Worm (Caenorhabditis elegans) whole organism, mixed stage, embryonic: ENCODE results near the gene algn-6.

Experiments
- M03D4.4 ChIP-seq: sonication (generic microtip); optimal IDR thresholded peaks from 2 replicates; lab custom pipeline; 2017; ENCODE audit warnings: mild to moderate bottlenecking, missing genetic modification characterization, missing compliant biosample characterization
- bed-3 ChIP-seq: fragments of 200-800 bp; sonication (Bioruptor generic); optimal IDR thresholded peaks from 3 replicates; lab custom pipeline; 2018; ENCODE audit warnings: mild to moderate bottlenecking, missing genetic modification characterization, moderate library complexity, missing compliant biosample characterization
- blmp-1 ChIP-seq: fragments of 150-350 bp; optimal IDR thresholded peaks from 2 replicates; lab custom pipeline; 2014; ENCODE audit warnings: missing biosample characterization, missing genetic modification characterization
- ceh-39 ChIP-seq: fragments of 150-350 bp; optimal IDR thresholded peaks from 2 replicates; lab custom pipeline; 2014; ENCODE audit warnings: missing biosample characterization, missing genetic modification characterization
- ceh-43 ChIP-seq: fragments of 200-800 bp; sonication (Bioruptor generic); optimal IDR thresholded peaks from 2 replicates; lab custom pipeline; 2018; ENCODE audit warnings: mild to moderate bottlenecking, missing genetic modification characterization, moderate library complexity, missing compliant biosample characterization
- ceh-83 ChIP-seq: fragments of 200-800 bp; sonication (Bioruptor generic); optimal IDR thresholded peaks from 2 replicates; lab custom pipeline; 2018; ENCODE audit warnings: mild to moderate bottlenecking, missing genetic modification characterization, missing compliant biosample characterization
- ces-1 ChIP-seq: fragments of 150-350 bp; optimal IDR thresholded peaks from 2 replicates; lab custom pipeline; 2014; ENCODE audit warnings: missing biosample characterization, missing genetic modification reagents, missing genetic modification characterization
- cnd-1 ChIP-seq: fragments of 200-800 bp; sonication (Bioruptor generic); optimal IDR thresholded peaks from 2 replicates; lab custom pipeline; 2018; ENCODE audit warnings: mild to moderate bottlenecking, missing genetic modification characterization, missing compliant biosample characterization
- drap-1 ChIP-seq: fragments of 200-800 bp; sonication (Bioruptor generic); optimal IDR thresholded peaks from 3 replicates; lab custom pipeline; 2018; ENCODE audit warnings: mild to moderate bottlenecking, missing genetic modification characterization, missing compliant biosample characterization
- elt-1 ChIP-seq: sonication (generic microtip); optimal IDR thresholded peaks from 2 replicates; lab custom pipeline; 2017; ENCODE audit warnings: missing genetic modification characterization, mild to moderate bottlenecking, missing compliant biosample characterization, antibody characterized with exemption, moderate library complexity, borderline replicate concordance; ENCODE audit not compliant: insufficient read depth
- elt-3 ChIP-seq: fragments of 150-350 bp; optimal IDR thresholded peaks from 2 replicates; lab custom pipeline; 2014; ENCODE audit warnings: missing biosample characterization, missing genetic modification characterization
- flh-1 ChIP-seq: fragments of 200-800 bp; sonication (Bioruptor generic); optimal IDR thresholded peaks from 2 replicates; lab custom pipeline; 2018; ENCODE audit warnings: mild to moderate bottlenecking, missing genetic modification characterization, moderate library complexity, missing compliant biosample characterization
- ham-2 ChIP-seq: fragments of 200-800 bp; sonication (Bioruptor generic); optimal IDR thresholded peaks from 2 replicates; lab custom pipeline; 2018; ENCODE audit warnings: mild to moderate bottlenecking, missing genetic modification characterization, missing compliant biosample characterization
- hlh-1 ChIP-seq: fragments of 150-350 bp; optimal IDR thresholded peaks from 2 replicates; lab custom pipeline; 2014; ENCODE audit warnings: missing biosample characterization, missing genetic modification reagents, missing genetic modification characterization
- lin-13 ChIP-seq: fragments of 150-350 bp; optimal IDR thresholded peaks from 2 replicates; lab custom pipeline; 2014; ENCODE audit warnings: missing biosample characterization, missing genetic modification characterization
- lin-32 ChIP-seq: fragments of 200-800 bp; sonication (Bioruptor generic); optimal IDR thresholded peaks from 2 replicates; lab custom pipeline; 2018; ENCODE audit warnings: mild to moderate bottlenecking, missing genetic modification characterization, missing compliant biosample characterization
- lsy-2 ChIP-seq: fragments of 150-350 bp; optimal IDR thresholded peaks from 2 replicates; lab custom pipeline; 2014; ENCODE audit warnings: missing biosample characterization, missing genetic modification characterization
- mab-5 ChIP-seq: fragments of 150-350 bp; optimal IDR thresholded peaks from 2 replicates; lab custom pipeline; 2014; ENCODE audit warnings: missing biosample characterization, missing genetic modification characterization
- mep-1 ChIP-seq: fragments of 150-350 bp; optimal IDR thresholded peaks from 2 replicates; lab custom pipeline; 2017; ENCODE audit warnings: missing biosample characterization, missing genetic modification reagents, missing genetic modification characterization, inconsistent platforms
- mls-2 ChIP-seq: sonication (generic microtip); optimal IDR thresholded peaks from 2 replicates; lab custom pipeline; 2016; ENCODE audit warnings: mild to moderate bottlenecking, missing genetic modification characterization, moderate library complexity, missing compliant biosample characterization
- nhr-12 ChIP-seq: fragments of 150-350 bp; optimal IDR thresholded peaks from 2 replicates; lab custom pipeline; 2014; ENCODE audit warnings: missing biosample characterization, missing genetic modification characterization
- nhr-2 ChIP-seq: fragments of 150-350 bp; optimal IDR thresholded peaks from 2 replicates; lab custom pipeline; 2014; ENCODE audit warnings: missing biosample characterization, missing genetic modification characterization
- nhr-237 ChIP-seq: fragments of 150-350 bp; optimal IDR thresholded peaks from 2 replicates; lab custom pipeline; 2014; ENCODE audit warnings: missing biosample characterization, missing genetic modification characterization
- nhr-28 ChIP-seq: fragments of 150-350 bp; optimal IDR thresholded peaks from 2 replicates; lab custom pipeline; 2014; ENCODE audit warnings: missing biosample characterization, missing genetic modification characterization
- nhr-76 ChIP-seq: sonication (generic microtip); optimal IDR thresholded peaks from 2 replicates; lab custom pipeline; 2017; ENCODE audit warnings: missing biosample characterization, missing genetic modification characterization
- pha-4 ChIP-seq: fragments of 150-350 bp; optimal IDR thresholded peaks from 2 replicates; lab custom pipeline; 2018; ENCODE audit warnings: missing biosample characterization, missing genetic modification reagents, missing genetic modification characterization
- sem-2 ChIP-seq: fragments of 200-800 bp; sonication (Bioruptor generic); optimal IDR thresholded peaks from 2 replicates; lab custom pipeline; 2018; ENCODE audit warnings: mild to moderate bottlenecking, missing genetic modification characterization, missing compliant biosample characterization
- snpc-4 ChIP-seq: fragments of 150-350 bp; optimal IDR thresholded peaks from 2 replicates; lab custom pipeline; 2014; ENCODE audit warnings: missing biosample characterization, missing genetic modification characterization
- sptf-1 ChIP-seq: sonication (generic microtip); optimal IDR thresholded peaks from 2 replicates; lab custom pipeline; 2017; ENCODE audit warnings: mild to moderate bottlenecking, missing genetic modification characterization, moderate library complexity, missing compliant biosample characterization
- tbx-8 ChIP-seq: fragments of 200-800 bp; sonication (Bioruptor generic); optimal IDR thresholded peaks from 2 replicates; lab custom pipeline; 2018; ENCODE audit warnings: mild to moderate bottlenecking, missing genetic modification characterization, moderate library complexity, missing compliant biosample characterization
- unc-120 ChIP-seq: sonication (generic microtip); optimal IDR thresholded peaks from 2 replicates; lab custom pipeline; 2017; ENCODE audit warnings: missing genetic modification characterization, missing compliant biosample characterization; ENCODE audit not compliant: poor library complexity, severe bottlenecking
- unc-39 ChIP-seq: fragments of 150-350 bp; optimal IDR thresholded peaks from 2 replicates; lab custom pipeline; 2014; ENCODE audit warnings: missing biosample characterization, missing genetic modification characterization
- unc-62 ChIP-seq: fragments of 150-350 bp; optimal IDR thresholded peaks from 2 replicates; lab custom pipeline; 2014; ENCODE audit warnings: missing biosample characterization, missing genetic modification reagents, missing genetic modification characterization
- zip-8 ChIP-seq: fragments of 150-350 bp; optimal IDR thresholded peaks from 2 replicates; lab custom pipeline; 2014; ENCODE audit warnings: missing biosample characterization, missing genetic modification characterization
- ztf-11 ChIP-seq: fragments of 150-350 bp; optimal IDR thresholded peaks from 2 replicates; lab custom pipeline; 2014; ENCODE audit warnings: missing biosample characterization, missing genetic modification characterization

Gene algn-6

DNA sequence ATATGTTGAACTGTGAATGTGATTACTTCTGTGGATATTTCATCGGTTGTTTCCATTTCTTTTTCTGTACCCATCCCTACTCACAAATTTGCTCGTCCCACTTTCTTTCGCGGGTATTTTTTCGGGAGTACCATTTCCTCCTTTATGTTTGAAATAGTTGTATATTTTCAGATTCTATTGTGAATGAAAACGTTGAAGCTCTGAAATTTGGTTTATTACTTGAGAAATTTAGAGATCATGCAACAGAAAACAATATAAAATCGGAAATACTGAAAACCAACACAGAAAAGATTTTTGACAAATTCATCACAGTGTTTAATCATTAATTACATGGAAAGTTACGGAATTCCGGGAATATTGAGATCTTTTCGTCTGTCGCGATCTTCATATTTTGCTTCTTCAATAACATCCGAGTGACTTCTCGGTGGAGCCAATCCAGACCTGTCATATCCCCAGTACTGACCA, 19.0 kb upstream of the algn-6 start:
- TF ChIP-seq ceh-83: no peak
- TF ChIP-seq nhr-28 (tag; lab: Kevin White, UChicago): no peak
- TF ChIP-seq elt-1 (tag; lab: Kevin White, UChicago): no peak
- TF ChIP-seq lin-13: no peak
- no peak for TF ChIP-seq sptf-1 (tag; lab: Kevin White, UChicago)
- no peak for TF ChIP-seq bed-3 (GFP tag; lab: Kevin White, UChicago)

DNA sequence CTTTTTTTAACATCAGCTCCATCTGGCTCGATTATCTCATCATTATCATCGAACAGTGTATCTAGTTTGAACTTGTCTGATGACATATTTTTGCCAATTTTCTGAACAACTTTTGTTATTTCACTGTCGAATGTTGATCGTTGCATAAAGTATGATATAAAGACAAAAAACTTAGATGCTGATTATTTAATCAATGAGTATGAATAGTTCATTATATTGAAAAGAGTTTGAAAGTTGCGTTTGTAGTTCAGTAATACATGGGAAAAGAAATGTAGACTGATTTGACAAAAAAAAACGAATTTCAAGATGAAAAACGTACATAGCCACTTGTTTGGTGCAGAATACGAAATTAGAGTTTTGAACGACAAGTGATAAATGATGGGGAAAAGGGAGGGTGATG, 17.1 kb upstream of the algn-6 start, which contains the start of gene hda-2:
Gene hda-2 (minus strand): TSS at position 101 of the 400 bp plus-strand sequence.
- TF ChIP-seq ceh-43 (GFP tag; lab: Kevin White, UChicago) (no peak), nhr-2 (tag; lab: Kevin White, UChicago) (no peak), ceh-83 (no peak), drap-1 (GFP tag; lab: Kevin White, UChicago) (no peak), nhr-76 (no peak), mls-2 (tag; lab: Kevin White, UChicago) (no peak), mep-1 (tag; lab: Kevin White, UChicago) (no peak)
- TF ChIP-seq, all 35 proteins: peak for 0

DNA sequence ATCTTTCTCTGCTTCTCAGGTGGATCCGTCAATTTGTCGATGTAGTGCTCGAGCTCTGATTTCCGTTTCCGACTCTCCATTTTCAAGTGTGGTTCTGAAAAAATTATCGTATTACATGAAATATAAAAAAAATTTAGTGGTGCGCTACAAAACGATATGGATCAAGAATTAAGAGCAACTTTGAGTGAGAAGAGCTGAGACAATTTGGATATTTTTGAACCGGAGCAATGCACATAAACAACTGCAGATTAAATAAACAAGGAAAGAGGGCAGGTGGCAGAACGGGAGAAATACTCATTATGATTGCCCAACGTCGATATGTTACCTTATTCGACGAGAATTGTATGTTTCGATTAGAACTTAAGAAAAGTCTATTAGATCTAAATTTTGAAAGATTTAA, 11.9 kb upstream of the algn-6 start, which contains the start of gene swsn-7:
Gene swsn-7 (minus strand): TSS at position 101 of the 400 bp plus-strand sequence.
- no peak for TF ChIP-seq cnd-1 (tag; lab: Kevin White, UChicago)
- TF ChIP-seq M03D4.4 (tag; lab: Kevin White, UChicago): no peak
- no peak for TF ChIP-seq nhr-28 (tag; lab: Kevin White, UChicago)
- no peak for TF ChIP-seq tbx-8
- no peak for TF ChIP-seq ceh-43 (GFP tag; lab: Kevin White, UChicago)
- no peak for TF ChIP-seq mls-2 (tag; lab: Kevin White, UChicago)
- no peak for TF ChIP-seq ceh-83
- no peak for TF ChIP-seq lsy-2 (tag; lab: Kevin White, UChicago)
- no peak for TF ChIP-seq lin-32 (GFP tag; lab: Kevin White, UChicago)
- no peak for TF ChIP-seq pha-4 (tag; lab: Kevin White, UChicago)
- no peak for TF ChIP-seq ces-1
- TF ChIP-seq nhr-237: no peak
- TF ChIP-seq nhr-2 (tag; lab: Kevin White, UChicago): no peak
- TF ChIP-seq ham-2 (GFP tag; lab: Kevin White, UChicago): no peak
- no peak for TF ChIP-seq hlh-1 (tag; lab: Kevin White, UChicago)
- no peak for TF ChIP-seq sptf-1 (tag; lab: Kevin White, UChicago)
- TF ChIP-seq nhr-12 (tag; lab: Kevin White, UChicago): no peak
- no peak for TF ChIP-seq unc-62 (GFP tag; lab: Kevin White, UChicago)
- no peak for TF ChIP-seq mab-5
- TF ChIP-seq elt-1 (tag; lab: Kevin White, UChicago): no peak

DNA sequence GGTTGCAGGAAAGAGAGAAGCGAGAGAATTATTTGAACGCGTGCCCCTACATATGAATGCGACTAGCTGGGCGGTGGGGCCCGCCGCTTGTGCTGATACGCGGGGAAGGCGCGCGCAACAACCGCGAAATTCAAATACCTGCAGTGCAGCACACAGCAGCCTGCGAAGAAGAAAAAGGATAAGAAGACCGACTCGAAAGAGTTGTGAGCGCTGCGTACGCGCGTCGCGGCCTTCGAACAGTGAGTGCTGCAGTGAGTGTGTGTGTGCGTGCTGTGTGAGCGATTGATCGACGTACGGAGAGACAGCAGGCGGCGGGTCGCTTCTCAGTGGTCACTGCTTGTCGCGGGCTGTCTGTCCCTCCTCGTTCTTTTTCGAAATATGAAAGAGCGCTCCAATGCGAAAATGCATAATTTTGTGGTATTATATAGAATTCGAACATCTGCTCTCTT, 11.3 kb upstream of the algn-6 start:
- no peak for TF ChIP-seq nhr-76
- TF ChIP-seq ham-2 (GFP tag; lab: Kevin White, UChicago): peak; percentile 91
- peak; percentile 84 for TF ChIP-seq lin-13
- no peak for TF ChIP-seq ceh-39 (tag; lab: Kevin White, UChicago)
- TF ChIP-seq hlh-1 (tag; lab: Kevin White, UChicago): peak; percentile 75
- TF ChIP-seq mep-1 (tag; lab: Kevin White, UChicago): peak; percentile 25
- no peak for TF ChIP-seq snpc-4 (tag; lab: Kevin White, UChicago)
- TF ChIP-seq blmp-1 (tag; lab: Kevin White, UChicago): no peak
- TF ChIP-seq sem-2 (GFP tag; lab: Kevin White, UChicago): no peak
- TF ChIP-seq lin-32 (GFP tag; lab: Kevin White, UChicago): peak; percentile 60
- TF ChIP-seq nhr-237: no peak
- TF ChIP-seq sptf-1 (tag; lab: Kevin White, UChicago): peak; percentile 74
- TF ChIP-seq ceh-43 (GFP tag; lab: Kevin White, UChicago): no peak
- TF ChIP-seq nhr-2 (tag; lab: Kevin White, UChicago): no peak
- TF ChIP-seq elt-1 (tag; lab: Kevin White, UChicago): peak; percentile 33
- TF ChIP-seq drap-1 (GFP tag; lab: Kevin White, UChicago): peak; percentile 82
- no peak for TF ChIP-seq zip-8
- TF ChIP-seq cnd-1 (tag; lab: Kevin White, UChicago): peak; percentile 61
- peak; percentile 79 for TF ChIP-seq unc-62 (GFP tag; lab: Kevin White, UChicago)
- peak; percentile 50 for TF ChIP-seq lsy-2 (tag; lab: Kevin White, UChicago)
- TF ChIP-seq nhr-12 (tag; lab: Kevin White, UChicago): no peak
- no peak for TF ChIP-seq bed-3 (GFP tag; lab: Kevin White, UChicago)
- peak; percentile 80 for TF ChIP-seq unc-120 (tag; lab: Kevin White, UChicago)
- no peak for TF ChIP-seq unc-39 (tag; lab: Kevin White, UChicago)
- TF ChIP-seq flh-1 (GFP tag; lab: Kevin White, UChicago): peak; percentile 30
- peak; percentile 31 for TF ChIP-seq ces-1
- TF ChIP-seq tbx-8: peak; percentile 57
- no peak for TF ChIP-seq ceh-83
- TF ChIP-seq pha-4 (tag; lab: Kevin White, UChicago): peak; percentile 85
- TF ChIP-seq M03D4.4 (tag; lab: Kevin White, UChicago): peak; percentile 70
- no peak for TF ChIP-seq mab-5
- peak; percentile 75 for TF ChIP-seq mls-2 (tag; lab: Kevin White, UChicago)
- peak; percentile 28 for TF ChIP-seq ztf-11 (tag; lab: Kevin White, UChicago)
- TF ChIP-seq nhr-28 (tag; lab: Kevin White, UChicago): no peak
- TF ChIP-seq elt-3 (tag; lab: Kevin White, UChicago): no peak
